Worm (Caenorhabditis elegans) whole organism, mixed stage, embryonic: Measurements from ENCODE around the gene cal-8.

Experiments
- bed-3 ChIP-seq: fragments of 200-800 bp; sonication (Bioruptor generic); optimal IDR thresholded peaks from 3 replicates; lab custom pipeline; 2018; ENCODE audit warnings: mild to moderate bottlenecking, missing genetic modification characterization, moderate library complexity, missing compliant biosample characterization
- blmp-1 ChIP-seq: fragments of 150-350 bp; optimal IDR thresholded peaks from 2 replicates; lab custom pipeline; 2014; ENCODE audit warnings: missing biosample characterization, missing genetic modification characterization
- elt-3 ChIP-seq: fragments of 150-350 bp; optimal IDR thresholded peaks from 2 replicates; lab custom pipeline; 2014; ENCODE audit warnings: missing biosample characterization, missing genetic modification characterization
- lin-13 ChIP-seq: fragments of 150-350 bp; optimal IDR thresholded peaks from 2 replicates; lab custom pipeline; 2014; ENCODE audit warnings: missing biosample characterization, missing genetic modification characterization
- lsy-2 ChIP-seq: fragments of 150-350 bp; optimal IDR thresholded peaks from 2 replicates; lab custom pipeline; 2014; ENCODE audit warnings: missing biosample characterization, missing genetic modification characterization
- mab-5 ChIP-seq: fragments of 150-350 bp; optimal IDR thresholded peaks from 2 replicates; lab custom pipeline; 2014; ENCODE audit warnings: missing biosample characterization, missing genetic modification characterization
- nhr-12 ChIP-seq: fragments of 150-350 bp; optimal IDR thresholded peaks from 2 replicates; lab custom pipeline; 2014; ENCODE audit warnings: missing biosample characterization, missing genetic modification characterization
- nhr-237 ChIP-seq: fragments of 150-350 bp; optimal IDR thresholded peaks from 2 replicates; lab custom pipeline; 2014; ENCODE audit warnings: missing biosample characterization, missing genetic modification characterization
- nhr-28 ChIP-seq: fragments of 150-350 bp; optimal IDR thresholded peaks from 2 replicates; lab custom pipeline; 2014; ENCODE audit warnings: missing biosample characterization, missing genetic modification characterization
- nhr-76 ChIP-seq: sonication (generic microtip); optimal IDR thresholded peaks from 2 replicates; lab custom pipeline; 2017; ENCODE audit warnings: missing biosample characterization, missing genetic modification characterization
- unc-62 ChIP-seq: fragments of 150-350 bp; optimal IDR thresholded peaks from 2 replicates; lab custom pipeline; 2014; ENCODE audit warnings: missing biosample characterization, missing genetic modification reagents, missing genetic modification characterization
- ztf-11 ChIP-seq: fragments of 150-350 bp; optimal IDR thresholded peaks from 2 replicates; lab custom pipeline; 2014; ENCODE audit warnings: missing biosample characterization, missing genetic modification characterization

ce11 chrII:5498156-5498739 lies 16.4 kb upstream of the cal-8 start, which contains the start of the genes suex-1 and F12A10.9:
- TF ChIP-seq mab-5 (tag; lab: Kevin White, UChicago): no peak
- no peak for TF ChIP-seq lsy-2 (tag; lab: Kevin White, UChicago)
- no peak for TF ChIP-seq unc-62 (GFP tag; lab: Kevin White, UChicago)
- TF ChIP-seq nhr-237 (tag; lab: Kevin White, UChicago): no peak
- TF ChIP-seq nhr-76 (tag; lab: Kevin White, UChicago): no peak
- no peak for TF ChIP-seq nhr-28 (tag; lab: Kevin White, UChicago)
- TF ChIP-seq nhr-12: no peak
- TF ChIP-seq blmp-1: no peak
- TF ChIP-seq lin-13 (tag; lab: Kevin White, UChicago): no peak
- TF ChIP-seq ztf-11: no peak
- TF ChIP-seq elt-3 (tag; lab: Kevin White, UChicago): no peak
- TF ChIP-seq bed-3 (GFP tag; lab: Kevin White, UChicago): no peak
